Fruit fly (Drosophila melanogaster): ENCODE measurements around the gene CG31313.

The CG31313 gene

dm6 chr3R:14589483-14589882 is 22.3 kb upstream of the CG31313 start:
- TF ChIP-seq CG13204 (GFP tag; optimal IDR thresholded peaks at IDR 0.05), result no peak
- TF ChIP-seq CG8301 (tag; optimal IDR thresholded peaks at IDR 0.05), result peak; percentile 31
- peak; percentile 12 for TF ChIP-seq Pif1A (GFP tag; optimal IDR thresholded peaks at IDR 0.05)
- peak; percentile 65; the same call in 2 of the 3 replicates for TF ChIP-seq CG4496 (GFP tag; IDR thresholded peaks at IDR 0.05)
- TF ChIP-seq CG8159 (tag; optimal IDR thresholded peaks at IDR 0.05), result peak; percentile 28
- peak; percentile 17 for TF ChIP-seq CG15710 (tag; optimal IDR thresholded peaks at IDR 0.05)
- TF ChIP-seq CG10348 (GFP tag; IDR thresholded peaks at IDR 0.05), result no peak
- TF ChIP-seq CG14655 (GFP tag; optimal IDR thresholded peaks at IDR 0.05), result peak; percentile 49

- no peak for TF ChIP-seq EcR (GFP tag; optimal IDR thresholded peaks at IDR 0.05)
- TF ChIP-seq Ets98B (GFP tag; IDR thresholded peaks at IDR 0.05), result no peak
- TF ChIP-seq CG13204 (GFP tag; optimal IDR thresholded peaks at IDR 0.05), result no peak
- TF ChIP-seq CG14655 (GFP tag; optimal IDR thresholded peaks at IDR 0.05), result no peak
- no peak for TF ChIP-seq Pif1A (GFP tag; optimal IDR thresholded peaks at IDR 0.05)
- no peak for TF ChIP-seq Pif1B (GFP tag; optimal IDR thresholded peaks at IDR 0.05)
- no peak for TF ChIP-seq CG17806 (tag; optimal IDR thresholded peaks at IDR 0.05)
- TF ChIP-seq CG8301 (tag; optimal IDR thresholded peaks at IDR 0.05), result no peak
- TF ChIP-seq CG32121 (GFP tag; IDR thresholded peaks at IDR 0.05), result no peak
- TF ChIP-seq rn (GFP tag; IDR thresholded peaks at IDR 0.05), result no peak
- TF ChIP-seq CG12605 (GFP tag; IDR thresholded peaks at IDR 0.05), result no peak
- TF ChIP-seq D1 (tag; optimal IDR thresholded peaks at IDR 0.05), result no peak
- no peak for TF ChIP-seq CG15710 (tag; optimal IDR thresholded peaks at IDR 0.05)
Observed at dm6 chr3R:14586480-14587443, 19.5 kb upstream of the CG31313 start.

dm6 chr3R:14580045-14580579 is 12.9 kb upstream of the CG31313 start:
- no peak for TF ChIP-seq CG15710 (tag; optimal IDR thresholded peaks at IDR 0.05)
- no peak for TF ChIP-seq Pif1A (GFP tag; optimal IDR thresholded peaks at IDR 0.05)
- TF ChIP-seq rn (GFP tag; IDR thresholded peaks at IDR 0.05), result no peak
- TF ChIP-seq Pif1B (GFP tag; optimal IDR thresholded peaks at IDR 0.05), result no peak

- peak; percentile 36; the same call in 1 of the 2 replicates for TF ChIP-seq CG32121 (GFP tag; IDR thresholded peaks at IDR 0.05)
- TF ChIP-seq CG34367 (tag; optimal IDR thresholded peaks at IDR 0.05), result peak; percentile 0
- peak; percentile 47 for TF ChIP-seq CG15710 (tag; optimal IDR thresholded peaks at IDR 0.05)
- TF ChIP-seq gl (tag; optimal IDR thresholded peaks at IDR 0.05), result no peak
- TF ChIP-seq CG8159 (tag; optimal IDR thresholded peaks at IDR 0.05), result peak; percentile 46
- peak; percentile 3 for TF ChIP-seq Snoo (tag; optimal IDR thresholded peaks at IDR 0.05)
- peak; percentile 4 for TF ChIP-seq CG14655 (GFP tag; optimal IDR thresholded peaks at IDR 0.05)
- no peak for TF ChIP-seq Pif1A (GFP tag; optimal IDR thresholded peaks at IDR 0.05)
- TF ChIP-seq CG9948 (tag; optimal IDR thresholded peaks at IDR 0.05), result peak; percentile 32
Observed at dm6 chr3R:14577803-14578493, 10.7 kb upstream of the CG31313 start.

dm6 chr3R:14576692-14577646 is 9.7 kb upstream of the CG31313 start, which contains the start of gene stumps:
Gene stumps (plus strand): TSS chr3R:14577217.
- TF ChIP-seq CG8301 (tag; optimal IDR thresholded peaks at IDR 0.05), result peak; percentile 12
- TF ChIP-seq EcR (GFP tag; optimal IDR thresholded peaks at IDR 0.05), result no peak
- TF ChIP-seq CG4496 (GFP tag; IDR thresholded peaks at IDR 0.05), result peak; percentile 56; the same call in 2 of the 3 replicates
- TF ChIP-seq CG12605 (GFP tag; IDR thresholded peaks at IDR 0.05), result 0 out of 2 replicates have a peak, but pooled peaks have one; percentile 21
- TF ChIP-seq CG14655 (GFP tag; optimal IDR thresholded peaks at IDR 0.05), result peak; percentile 32
- TF ChIP-seq Ets98B (GFP tag; IDR thresholded peaks at IDR 0.05), result peak; percentile 35; the same call in 1 of the 2 replicates
- no peak for TF ChIP-seq CG8159 (tag; optimal IDR thresholded peaks at IDR 0.05)
- peak; percentile 74 for TF ChIP-seq CG32121 (GFP tag; IDR thresholded peaks at IDR 0.05)

dm6 chr3R:14576511-14576691 is 9.2 kb upstream of the CG31313 start, which contains the start of gene CG44094:
Gene CG44094 (minus strand): TSS chr3R:14576611.
- TF ChIP-seq D1 (tag; optimal IDR thresholded peaks at IDR 0.05) (no peak), CG12605 (GFP tag; IDR thresholded peaks at IDR 0.05) (no peak), CG10348 (GFP tag; IDR thresholded peaks at IDR 0.05) (no peak)
